Fruit fly (Drosophila melanogaster) whole organism, pupa: ENCODE results near the gene hdm.

Experiments
- CG10348 ChIP-seq: fragments of 200-800 bp; sonication (Bioruptor generic); IDR thresholded peaks from 2 replicates; pipeline ENCODE4 v1.3.6; 2022; ENCODE audit warnings: missing biosample characterization, missing genetic modification characterization
- CG12605 ChIP-seq: fragments of 200-800 bp; sonication (Bioruptor generic); IDR thresholded peaks from 2 replicates; pipeline ENCODE4 v1.3.6; 2022; ENCODE audit warnings: missing biosample characterization, missing genetic modification characterization
- CG13204 ChIP-seq: fragments of 200-800 bp; sonication (Bioruptor generic); optimal IDR thresholded peaks from 2 replicates; lab custom pipeline; 2018; ENCODE audit warnings: missing biosample characterization, mild to moderate bottlenecking, missing genetic modification characterization, moderate library complexity
- CG14655 ChIP-seq: fragments of 200-800 bp; sonication (Bioruptor generic); optimal IDR thresholded peaks from 3 replicates; lab custom pipeline; 2017; ENCODE audit warnings: mild to moderate bottlenecking, missing biosample characterization, missing genetic modification reagents, missing genetic modification characterization
- CG15710 ChIP-seq: fragments of 200-800 bp; sonication (Bioruptor generic); optimal IDR thresholded peaks from 2 replicates; lab custom pipeline; 2018; ENCODE audit warnings: missing biosample characterization, mild to moderate bottlenecking, missing genetic modification characterization, moderate library complexity
- CG17806 ChIP-seq: fragments of 200-800 bp; sonication (Bioruptor generic); optimal IDR thresholded peaks from 2 replicates; lab custom pipeline; 2018; ENCODE audit warnings: missing biosample characterization, mild to moderate bottlenecking, missing genetic modification characterization, moderate library complexity
- CG32121 ChIP-seq: fragments of 200-800 bp; sonication (Bioruptor generic); IDR thresholded peaks from 2 replicates; pipeline ENCODE4 v1.3.6; 2022; ENCODE audit warnings: missing biosample characterization, missing genetic modification characterization
- CG34367 ChIP-seq: fragments of 200-800 bp; sonication (Bioruptor generic); optimal IDR thresholded peaks from 2 replicates; lab custom pipeline; 2018; ENCODE audit warnings: missing biosample characterization, mild to moderate bottlenecking, missing genetic modification characterization
- CG4496 ChIP-seq: fragments of 200-800 bp; sonication (Bioruptor generic); IDR thresholded peaks from 3 replicates; pipeline ENCODE4 v1.3.6; 2022; ENCODE audit warnings: missing biosample characterization, missing genetic modification characterization
- CG8159 ChIP-seq: fragments of 200-800 bp; sonication (Bioruptor generic); optimal IDR thresholded peaks from 3 replicates; lab custom pipeline; 2018; ENCODE audit warnings: missing biosample characterization, mild to moderate bottlenecking, missing genetic modification characterization, moderate library complexity
- CG8301 ChIP-seq: fragments of 200-800 bp; sonication (Bioruptor generic); optimal IDR thresholded peaks from 2 replicates; lab custom pipeline; 2018; ENCODE audit warnings: missing biosample characterization, mild to moderate bottlenecking, missing genetic modification characterization
- CG9948 ChIP-seq: fragments of 200-800 bp; sonication (Bioruptor generic); optimal IDR thresholded peaks from 2 replicates; lab custom pipeline; 2018; ENCODE audit warnings: missing biosample characterization, mild to moderate bottlenecking, missing genetic modification characterization, moderate library complexity
- D1 ChIP-seq: fragments of 200-800 bp; sonication (Bioruptor generic); optimal IDR thresholded peaks from 2 replicates; lab custom pipeline; 2018; ENCODE audit warnings: missing biosample characterization, mild to moderate bottlenecking, missing genetic modification characterization, moderate library complexity
- EcR ChIP-seq: fragments of 200-800 bp; sonication (Bioruptor generic); optimal IDR thresholded peaks from 3 replicates; lab custom pipeline; 2019; ENCODE audit warnings: missing biosample characterization, missing genetic modification characterization, mild to moderate bottlenecking, moderate library complexity, missing genetic modification reagents
- Ets98B ChIP-seq: fragments of 200-800 bp; sonication (Bioruptor generic); IDR thresholded peaks from 2 replicates; pipeline ENCODE4 v1.3.6; 2022; ENCODE audit warnings: missing biosample characterization, missing genetic modification characterization
- Pif1A ChIP-seq: fragments of 200-800 bp; sonication (Bioruptor generic); optimal IDR thresholded peaks from 3 replicates; lab custom pipeline; 2016; ENCODE audit warnings: missing biosample characterization, missing genetic modification characterization
- Pif1B ChIP-seq: fragments of 200-800 bp; sonication (Bioruptor generic); optimal IDR thresholded peaks from 3 replicates; lab custom pipeline; 2016; ENCODE audit warnings: missing biosample characterization, missing genetic modification characterization
- Snoo ChIP-seq: fragments of 200-800 bp; sonication (Bioruptor generic); optimal IDR thresholded peaks from 3 replicates; lab custom pipeline; 2017; ENCODE audit warnings: missing biosample characterization, mild to moderate bottlenecking, missing genetic modification characterization, inconsistent platforms
- fd96Ca ChIP-seq: fragments of 200-800 bp; sonication (Bioruptor generic); IDR thresholded peaks from 3 replicates; pipeline ENCODE4 v1.3.6; 2022; ENCODE audit warnings: missing biosample characterization, missing genetic modification characterization
- gl ChIP-seq: fragments of 200-800 bp; sonication (Bioruptor generic); optimal IDR thresholded peaks from 2 replicates; lab custom pipeline; 2018; ENCODE audit warnings: missing biosample characterization, mild to moderate bottlenecking, missing genetic modification characterization
- rn ChIP-seq: fragments of 200-800 bp; sonication (Bioruptor generic); IDR thresholded peaks from 2 replicates; pipeline ENCODE4 v1.3.6; 2022; ENCODE audit warnings: missing biosample characterization, missing genetic modification characterization

Gene hdm

dm6 chrX:7908239-7909068 lies 11.5 kb downstream of the hdm start, which contains the start of the genes dpr14 and spidey:
Gene dpr14, minus strand, starts transcription at chrX:7908286.
Gene spidey, plus strand, starts transcription at chrX:7908931.
- TF ChIP-seq CG9948 (tag; lab: Kevin White, UChicago) (peak; percentile 70), CG12605 (GFP tag; lab: Robert Waterston, UW) (peak; percentile 66), CG34367 (tag; lab: Kevin White, UChicago) (peak; percentile 75), CG17806 (tag; lab: Kevin White, UChicago) (peak; percentile 74), CG10348 (GFP tag; lab: Robert Waterston, UW) (0 out of 2 replicates have a peak, but pooled peaks have one; percentile 31), CG4496 (peak; percentile 91), D1 (tag; lab: Kevin White, UChicago) (no peak), rn (GFP tag; lab: Robert Waterston, UW) (no peak), CG8301 (tag; lab: Kevin White, UChicago) (peak; percentile 79), CG15710 (tag; lab: Kevin White, UChicago) (peak; percentile 79), fd96Ca (GFP tag; lab: Robert Waterston, UW) (peak; percentile 90), Snoo (tag; lab: Kevin White, UChicago) (peak; percentile 56), CG32121 (peak; percentile 89), CG8159 (tag; lab: Kevin White, UChicago) (peak; percentile 83), Pif1B (GFP tag; lab: Kevin White, UChicago) (peak; percentile 72), EcR (GFP tag; lab: Kevin White, UChicago) (peak; percentile 76), CG14655 (GFP tag; lab: Kevin White, UChicago) (peak; percentile 85), Pif1A (no peak), gl (tag; lab: Kevin White, UChicago) (peak; percentile 59), CG13204 (GFP tag; lab: Kevin White, UChicago) (no peak), Ets98B (peak; percentile 85)

dm6 chrX:7901153-7902038 lies 18.5 kb downstream of the hdm start, which contains the start of the genes RpS6 and bys:
Gene RpS6, minus strand, starts transcription at chrX:7901331.
Gene bys, plus strand, starts transcription at chrX:7901880.
- TF ChIP-seq CG12605 (GFP tag; lab: Robert Waterston, UW): peak; percentile 44; the same call in 1 of the 2 replicates
- no peak for TF ChIP-seq gl (tag; lab: Kevin White, UChicago)
- peak; percentile 58; the same call in 1 of the 3 replicates for TF ChIP-seq fd96Ca (GFP tag; lab: Robert Waterston, UW)
- TF ChIP-seq CG32121: no peak
- TF ChIP-seq CG10348 (GFP tag; lab: Robert Waterston, UW): no peak
- TF ChIP-seq CG17806 (tag; lab: Kevin White, UChicago): no peak
- TF ChIP-seq CG14655 (GFP tag; lab: Kevin White, UChicago): no peak
- TF ChIP-seq rn (GFP tag; lab: Robert Waterston, UW): no peak
- no peak for TF ChIP-seq EcR (GFP tag; lab: Kevin White, UChicago)
- peak; percentile 16 for TF ChIP-seq CG8159 (tag; lab: Kevin White, UChicago)
- TF ChIP-seq Pif1B (GFP tag; lab: Kevin White, UChicago): no peak
- peak; percentile 60 for TF ChIP-seq Snoo (tag; lab: Kevin White, UChicago)
- no peak for TF ChIP-seq CG8301 (tag; lab: Kevin White, UChicago)
- TF ChIP-seq CG9948 (tag; lab: Kevin White, UChicago): peak; percentile 28
- TF ChIP-seq CG4496: peak; percentile 66
- TF ChIP-seq CG13204 (GFP tag; lab: Kevin White, UChicago): no peak
- peak; percentile 24 for TF ChIP-seq CG34367 (tag; lab: Kevin White, UChicago)
- peak; percentile 61 for TF ChIP-seq Pif1A
- TF ChIP-seq CG15710 (tag; lab: Kevin White, UChicago): peak; percentile 16
- peak; percentile 38 for TF ChIP-seq Ets98B
- TF ChIP-seq D1 (tag; lab: Kevin White, UChicago): no peak

dm6 chrX:7900659-7901058 lies 19.3 kb downstream of the hdm start:
- TF ChIP-seq CG15710 (tag; lab: Kevin White, UChicago) (no peak), CG32121 (no peak), CG12605 (GFP tag; lab: Robert Waterston, UW) (no peak), Pif1B (GFP tag; lab: Kevin White, UChicago) (no peak), Snoo (tag; lab: Kevin White, UChicago) (no peak), gl (tag; lab: Kevin White, UChicago) (no peak), EcR (GFP tag; lab: Kevin White, UChicago) (no peak), Ets98B (no peak), CG8159 (tag; lab: Kevin White, UChicago) (no peak), CG4496 (no peak)

- no peak for TF ChIP-seq EcR (GFP tag; lab: Kevin White, UChicago)
- TF ChIP-seq CG14655 (GFP tag; lab: Kevin White, UChicago): no peak
- peak; percentile 32 for TF ChIP-seq Pif1B (GFP tag; lab: Kevin White, UChicago)
- TF ChIP-seq CG8301 (tag; lab: Kevin White, UChicago): no peak
- peak; percentile 20 for TF ChIP-seq CG9948 (tag; lab: Kevin White, UChicago)
- peak; percentile 48; the same call in 1 of the 2 replicates for TF ChIP-seq CG32121
- peak; percentile 46 for TF ChIP-seq Pif1A
- no peak for TF ChIP-seq CG10348 (GFP tag; lab: Robert Waterston, UW)
- no peak; the same call in 2 of the 3 replicates for TF ChIP-seq fd96Ca (GFP tag; lab: Robert Waterston, UW)
- TF ChIP-seq CG17806 (tag; lab: Kevin White, UChicago): peak; percentile 21
- no peak for TF ChIP-seq gl (tag; lab: Kevin White, UChicago)
- no peak for TF ChIP-seq CG34367 (tag; lab: Kevin White, UChicago)
- no peak for TF ChIP-seq D1 (tag; lab: Kevin White, UChicago)
- TF ChIP-seq rn (GFP tag; lab: Robert Waterston, UW): no peak
- TF ChIP-seq CG4496: 0 out of 3 replicates have a peak, but pooled peaks have one; percentile 26
- TF ChIP-seq CG15710 (tag; lab: Kevin White, UChicago): peak; percentile 38
- TF ChIP-seq CG13204 (GFP tag; lab: Kevin White, UChicago): no peak
- TF ChIP-seq Ets98B: peak; percentile 17; the same call in 1 of the 2 replicates
- peak; percentile 10 for TF ChIP-seq Snoo (tag; lab: Kevin White, UChicago)
- TF ChIP-seq CG12605 (GFP tag; lab: Robert Waterston, UW): no peak
- TF ChIP-seq CG8159 (tag; lab: Kevin White, UChicago): peak; percentile 40
These were observed 26.4 kb downstream of the hdm start, which contains the start of the genes CG45089, ND-MNLL and p115 for dm6 chrX:7893411-7894122. Gene CG45089, minus strand, starts transcription at chrX:7893798. Gene ND-MNLL, minus strand, starts transcription at chrX:7893798. Gene p115, plus strand, starts transcription at chrX:7894031.
